Fruit fly (Drosophila melanogaster) whole organism, prepupa: ENCODE data around the gene CG3630.

Experiments used
- CG10631 ChIP-seq: fragments of 200-800 bp; sonication (Bioruptor generic); optimal IDR thresholded peaks from 2 replicates; lab custom pipeline; 2016; ENCODE audit warnings: missing biosample characterization, missing genetic modification characterization
- CG11762 ChIP-seq: fragments of 200-800 bp; sonication (Bioruptor generic); optimal IDR thresholded peaks from 3 replicates; lab custom pipeline; 2016; ENCODE audit warnings: missing biosample characterization, missing genetic modification characterization; ENCODE audit not compliant: insufficient read depth
- CG11902 ChIP-seq: fragments of 200-800 bp; sonication (Bioruptor generic); optimal IDR thresholded peaks from 3 replicates; lab custom pipeline; 2016; ENCODE audit warnings: missing biosample characterization, missing genetic modification characterization
- CG15336 ChIP-seq: fragments of 200-800 bp; sonication (Bioruptor generic); IDR thresholded peaks from 2 replicates; pipeline ENCODE4 v1.3.6; 2022; ENCODE audit warnings: missing biosample characterization, missing genetic modification characterization
- CG16779 ChIP-seq: fragments of 200-800 bp; sonication (Bioruptor generic); optimal IDR thresholded peaks from 3 replicates; lab custom pipeline; 2017; ENCODE audit warnings: missing biosample characterization, mild to moderate bottlenecking, missing genetic modification characterization
- CG3032 ChIP-seq: fragments of 200-800 bp; optimal IDR thresholded peaks from 2 replicates; lab custom pipeline; 2019; ENCODE audit warnings: missing biosample characterization, mild to moderate bottlenecking, missing genetic modification characterization, moderate library complexity
- CG31627 ChIP-seq: fragments of 200-800 bp; sonication (Bioruptor generic); optimal IDR thresholded peaks from 3 replicates; lab custom pipeline; 2016; ENCODE audit warnings: missing biosample characterization, missing genetic modification characterization
- CG34406 ChIP-seq: fragments of 200-800 bp; sonication (Bioruptor generic); optimal IDR thresholded peaks from 3 replicates; lab custom pipeline; 2016; ENCODE audit warnings: missing biosample characterization, missing genetic modification characterization
- CG3919 ChIP-seq: fragments of 200-800 bp; sonication (Bioruptor generic); optimal IDR thresholded peaks from 3 replicates; lab custom pipeline; 2016; ENCODE audit warnings: missing biosample characterization, missing genetic modification characterization
- CG4318 ChIP-seq: fragments of 200-800 bp; sonication (Bioruptor generic); optimal IDR thresholded peaks from 3 replicates; lab custom pipeline; 2017; ENCODE audit warnings: missing biosample characterization, mild to moderate bottlenecking, missing genetic modification characterization
- CG6276 ChIP-seq: fragments of 200-800 bp; sonication (Bioruptor generic); optimal IDR thresholded peaks from 2 replicates; lab custom pipeline; 2017; ENCODE audit warnings: missing biosample characterization, mild to moderate bottlenecking, missing genetic modification characterization
- CG6792 ChIP-seq: fragments of 200-800 bp; sonication (Bioruptor generic); optimal IDR thresholded peaks from 3 replicates; lab custom pipeline; 2016; ENCODE audit warnings: missing biosample characterization, missing genetic modification characterization
- CG8319 ChIP-seq: fragments of 200-800 bp; sonication (Bioruptor generic); optimal IDR thresholded peaks from 3 replicates; lab custom pipeline; 2016; ENCODE audit warnings: missing biosample characterization, missing genetic modification characterization
- CG8632 ChIP-seq: fragments of 200-800 bp; sonication (Bioruptor generic); optimal IDR thresholded peaks from 3 replicates; lab custom pipeline; 2016; ENCODE audit warnings: missing biosample characterization, missing genetic modification characterization
- CG9139 ChIP-seq: fragments of 200-800 bp; sonication (Bioruptor generic); optimal IDR thresholded peaks from 3 replicates; lab custom pipeline; 2017; ENCODE audit warnings: missing biosample characterization, mild to moderate bottlenecking, missing genetic modification characterization
- Eip75B ChIP-seq: fragments of 200-800 bp; sonication (Bioruptor generic); optimal IDR thresholded peaks from 3 replicates; lab custom pipeline; 2016; ENCODE audit warnings: missing biosample characterization, missing genetic modification characterization
- Eip93F ChIP-seq: fragments of 200-800 bp; sonication (Bioruptor generic); optimal IDR thresholded peaks from 2 replicates; lab custom pipeline; 2016; ENCODE audit warnings: missing biosample characterization, mild to moderate bottlenecking, missing genetic modification characterization
- Ets21C ChIP-seq: fragments of 200-800 bp; sonication (Bioruptor generic); optimal IDR thresholded peaks from 3 replicates; lab custom pipeline; 2016; ENCODE audit warnings: missing biosample characterization, missing genetic modification characterization
- Hr38 ChIP-seq: sonication (Bioruptor generic); optimal IDR thresholded peaks from 2 replicates; lab custom pipeline; 2016; ENCODE audit warnings: missing biosample characterization, missing genetic modification characterization
- Hr39 ChIP-seq: fragments of 200-800 bp; sonication (Bioruptor generic); optimal IDR thresholded peaks from 2 replicates; lab custom pipeline; 2016; ENCODE audit warnings: missing biosample characterization, missing genetic modification characterization
- Hr4 ChIP-seq: fragments of 200-800 bp; sonication (Bioruptor generic); optimal IDR thresholded peaks from 3 replicates; lab custom pipeline; 2016; ENCODE audit warnings: missing biosample characterization, missing genetic modification characterization
- Lpt ChIP-seq: fragments of 200-800 bp; sonication (Bioruptor generic); optimal IDR thresholded peaks from 3 replicates; lab custom pipeline; 2016; ENCODE audit warnings: missing biosample characterization, missing genetic modification characterization
- OdsH ChIP-seq: fragments of 200-800 bp; sonication (Bioruptor generic); optimal IDR thresholded peaks from 3 replicates; lab custom pipeline; 2016; ENCODE audit warnings: missing biosample characterization, missing genetic modification characterization
- Smox ChIP-seq: fragments of 200-800 bp; sonication (Bioruptor generic); optimal IDR thresholded peaks from 3 replicates; lab custom pipeline; 2016; ENCODE audit warnings: missing biosample characterization, missing genetic modification characterization
- Sox15 ChIP-seq: fragments of 200-800 bp; sonication (Bioruptor generic); optimal IDR thresholded peaks from 3 replicates; lab custom pipeline; 2016; ENCODE audit warnings: missing biosample characterization, missing genetic modification characterization
- acj6 ChIP-seq: fragments of 200-800 bp; sonication (Bioruptor generic); optimal IDR thresholded peaks from 3 replicates; lab custom pipeline; 2016; ENCODE audit warnings: missing biosample characterization, missing genetic modification characterization
- cyc ChIP-seq: fragments of 200-800 bp; sonication (Bioruptor generic); optimal IDR thresholded peaks from 3 replicates; lab custom pipeline; 2016; ENCODE audit warnings: missing biosample characterization, missing genetic modification characterization
- eg ChIP-seq: fragments of 200-800 bp; sonication (Bioruptor generic); IDR thresholded peaks from 3 replicates; pipeline ENCODE4 v1.3.6; 2022; ENCODE audit warnings: missing biosample characterization, missing genetic modification characterization
- esn ChIP-seq: fragments of 200-800 bp; sonication (Bioruptor generic); optimal IDR thresholded peaks from 2 replicates; lab custom pipeline; 2016; ENCODE audit warnings: missing biosample characterization, mild to moderate bottlenecking, missing genetic modification characterization, moderate library complexity
- fd59A ChIP-seq: fragments of 200-800 bp; sonication (Bioruptor generic); optimal IDR thresholded peaks from 2 replicates; lab custom pipeline; 2017; ENCODE audit warnings: missing biosample characterization, mild to moderate bottlenecking, missing genetic modification characterization, missing genetic modification reagents
- fkh ChIP-seq: fragments of 200-800 bp; sonication (Bioruptor generic); optimal IDR thresholded peaks from 3 replicates; lab custom pipeline; 2017; ENCODE audit warnings: missing biosample characterization, mild to moderate bottlenecking, missing genetic modification characterization, moderate library complexity
- lz ChIP-seq: fragments of 200-800 bp; sonication (Bioruptor generic); optimal IDR thresholded peaks from 3 replicates; lab custom pipeline; 2016; ENCODE audit warnings: missing biosample characterization, missing genetic modification characterization
- net ChIP-seq: fragments of 200-800 bp; sonication (Bioruptor generic); optimal IDR thresholded peaks from 3 replicates; lab custom pipeline; 2016; ENCODE audit warnings: missing biosample characterization, missing genetic modification characterization
- ss ChIP-seq, 2 experiments: fragments of 200-800 bp; sonication (Bioruptor generic); optimal IDR thresholded peaks; 2 replicates in 1 of 2; 3 replicates in 1 of 2; lab custom pipeline; 2017 to 2018; ENCODE audit warnings: mild to moderate bottlenecking in 2 of 2, missing biosample characterization in 2 of 2, missing genetic modification characterization in 2 of 2, moderate library complexity in 1 of 2
- svp ChIP-seq: fragments of 200-800 bp; sonication (Bioruptor generic); peaks from one replicate; lab custom pipeline; 2016; ENCODE audit warnings: missing biosample characterization, missing genetic modification characterization
- vri ChIP-seq: fragments of 200-800 bp; sonication (Bioruptor generic); optimal IDR thresholded peaks from 3 replicates; lab custom pipeline; 2016; ENCODE audit warnings: missing biosample characterization, mild to moderate bottlenecking, missing genetic modification characterization

Gene CG3630

dm6 chrX:2172420-2172827 lies 10.4 kb downstream of the CG3630 start, which contains the start of gene ND-B14.5A:
Gene ND-B14.5A (plus strand): TSS chrX:2172526.
- TF ChIP-seq CG11902 (GFP tag; lab: Kevin White, UChicago) = no peak
- TF ChIP-seq Sox15 = no peak
- TF ChIP-seq esn (GFP tag; lab: Kevin White, UChicago) = peak; percentile 23

dm6 chrX:2175265-2175795 lies 13.3 kb downstream of the CG3630 start, which contains the start of gene Cyp4d14:
Gene Cyp4d14 (minus strand): TSS chrX:2175315.
- TF ChIP-seq Eip93F (no peak), Smox (no peak), fkh (GFP tag; lab: Kevin White, UChicago) (no peak), CG8632 (no peak), svp (GFP tag; lab: Kevin White, UChicago) (peak; percentile 84), Lpt (GFP tag; lab: Kevin White, UChicago) (no peak)

- TF ChIP-seq fkh (GFP tag; lab: Kevin White, UChicago) (peak; percentile 30), CG31627 (GFP tag; lab: Kevin White, UChicago) (no peak), CG16779 (no peak)
Measured at dm6 chrX:2175956-2176469, 14.0 kb downstream of the CG3630 start, which contains the start of gene Cyp4d2. Gene Cyp4d2 (plus strand): TSS chrX:2176006.

dm6 chrX:2178802-2179201 lies 16.8 kb downstream of the CG3630 start, which contains the start of gene Cyp4ae1:
Gene Cyp4ae1 (plus strand): TSS chrX:2179007.
- TF ChIP-seq CG3919 (GFP tag; lab: Kevin White, UChicago) (no peak), Eip75B (no peak), CG11762 (no peak), fd59A (GFP tag; lab: Kevin White, UChicago) (no peak), acj6 (no peak), CG10631 (GFP tag; lab: Kevin White, UChicago) (no peak), vri (GFP tag; lab: Kevin White, UChicago) (no peak), fkh (GFP tag; lab: Kevin White, UChicago) (no peak), CG34406 (GFP tag; lab: Kevin White, UChicago) (no peak), CG8319 (no peak), CG4318 (GFP tag; lab: Kevin White, UChicago) (no peak), eg (GFP tag; lab: Robert Waterston, UW) (no peak), CG8632 (no peak), lz (GFP tag; lab: Kevin White, UChicago) (no peak), CG6276 (no peak), Hr39 (no peak), Smox (no peak), OdsH (GFP tag; lab: Kevin White, UChicago) (no peak), Hr4 (GFP tag; lab: Kevin White, UChicago) (no peak), svp (GFP tag; lab: Kevin White, UChicago) (no peak)
- TF ChIP-seq, all 60 proteins: peak for 0

- TF ChIP-seq CG15336 (GFP tag; lab: Robert Waterston, UW) (no peak), ss (GFP tag; optimal IDR thresholded peaks at IDR 0.05; lab: Kevin White, UChicago) (no peak), CG16779 (no peak), Hr38 (GFP tag; lab: Kevin White, UChicago) (no peak), net (GFP tag; lab: Kevin White, UChicago) (no peak), esn (GFP tag; lab: Kevin White, UChicago) (peak; percentile 9), cyc (GFP tag; lab: Kevin White, UChicago) (no peak), CG6792 (GFP tag; lab: Kevin White, UChicago) (no peak), CG4318 (GFP tag; lab: Kevin White, UChicago) (no peak), CG3032 (tag; lab: Kevin White, UChicago) (peak; percentile 2), CG9139 (no peak), svp (GFP tag; lab: Kevin White, UChicago) (peak; percentile 78), Ets21C (GFP tag; lab: Kevin White, UChicago) (no peak), Hr39 (no peak)
Measured at dm6 chrX:2180750-2181261, 18.8 kb downstream of the CG3630 start, which contains the start of gene pn. Gene pn (plus strand): TSS chrX:2181211.
